Fruit fly (Drosophila melanogaster): Measurements from ENCODE around the gene BTBD9.

Gene BTBD9

DNA sequence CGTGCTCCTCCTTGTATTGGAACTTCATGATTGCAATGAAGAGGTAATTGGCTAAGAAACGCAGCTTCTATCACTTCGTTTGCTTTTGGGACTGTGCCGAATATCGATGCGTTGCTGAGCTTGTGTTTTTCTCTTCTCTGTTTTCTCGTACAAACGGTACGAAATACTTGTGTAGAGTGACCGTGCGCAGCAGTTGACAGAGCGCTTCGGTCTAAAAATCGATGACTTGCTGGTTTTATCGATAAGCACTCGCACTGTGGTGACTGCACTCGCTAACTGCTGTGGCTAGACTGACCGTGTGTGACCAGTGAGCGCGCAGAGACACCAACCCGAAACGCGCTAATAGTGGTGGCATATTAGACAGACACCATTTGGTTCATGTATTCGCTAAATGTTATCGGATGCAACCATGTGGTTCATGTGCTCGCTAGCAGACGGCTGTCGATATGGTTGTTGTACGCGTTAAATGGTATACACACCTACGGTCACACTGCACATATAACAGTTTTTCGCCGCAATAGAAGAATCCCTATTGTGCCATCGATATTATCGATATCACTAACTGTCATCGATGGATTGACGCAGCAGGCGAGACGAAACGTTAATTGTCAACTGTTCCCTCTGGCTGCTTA, at the start of gene BTBD9, which contains the start of gene Atg8a:
TSS of gene BTBD9 (plus strand) at position 495 of the 632 bp plus-strand sequence.
TSS of gene Atg8a (minus strand) at position 296 of the 632 bp plus-strand sequence.
- peak; percentile 77 to 88 for TF ChIP-seq CTCF (optimal IDR thresholded peaks at IDR 0.05)
- TF ChIP-seq CG8478 (optimal IDR thresholded peaks at IDR 0.05): no peak

DNA sequence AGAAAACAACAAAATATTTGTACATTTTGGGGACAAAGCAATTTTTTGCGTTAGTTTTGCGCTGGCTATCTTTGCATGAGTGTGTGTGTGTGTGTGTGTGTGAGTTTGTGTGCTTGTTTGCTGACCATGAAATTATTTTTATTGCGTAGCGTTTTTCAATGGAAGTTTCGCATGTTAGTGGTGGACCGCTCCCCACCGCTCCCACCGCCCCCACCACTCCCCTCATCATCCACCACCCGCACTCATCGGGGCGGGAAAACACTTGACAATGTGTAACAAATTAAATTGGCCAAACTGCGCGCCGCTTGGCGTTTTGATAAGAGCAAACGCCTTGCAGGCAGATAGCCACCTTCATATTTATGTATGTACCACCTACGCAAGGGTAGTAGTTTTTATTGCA, 49.1 kb upstream of the BTBD9 start:
- TF ChIP-seq CTCF (optimal IDR thresholded peaks at IDR 0.05) (no peak), CG8478 (optimal IDR thresholded peaks at IDR 0.05) (no peak)

DNA sequence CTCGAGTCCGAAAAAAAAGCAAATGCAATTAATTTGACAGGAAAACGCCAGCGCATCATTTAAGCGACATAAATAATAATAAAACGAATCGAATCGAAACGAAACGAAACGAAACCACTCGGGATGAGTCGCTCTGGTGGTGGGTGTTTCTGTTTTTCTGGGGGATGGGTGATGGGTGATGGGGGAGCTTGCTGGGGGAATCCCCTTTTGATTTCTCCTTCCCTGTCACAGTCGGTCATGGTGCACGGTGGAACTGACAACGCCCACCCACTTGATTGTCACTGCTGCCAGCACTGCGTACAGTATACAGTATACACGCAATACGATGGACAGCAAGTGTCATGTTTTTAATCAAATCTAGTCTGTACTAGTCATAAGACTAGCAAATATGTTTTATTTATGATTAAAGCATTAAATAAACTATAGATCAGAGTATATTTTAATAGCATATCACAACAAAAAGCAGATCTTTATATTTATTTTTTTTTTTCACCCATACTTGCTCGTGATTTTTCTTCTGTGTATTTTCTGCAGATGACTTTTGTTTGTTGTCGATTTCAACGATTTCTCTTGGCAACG, 46.3 kb upstream of the BTBD9 start:
- TF ChIP-seq CG8478 (optimal IDR thresholded peaks at IDR 0.05): no peak
- TF ChIP-seq CTCF (optimal IDR thresholded peaks at IDR 0.05): no peak

DNA sequence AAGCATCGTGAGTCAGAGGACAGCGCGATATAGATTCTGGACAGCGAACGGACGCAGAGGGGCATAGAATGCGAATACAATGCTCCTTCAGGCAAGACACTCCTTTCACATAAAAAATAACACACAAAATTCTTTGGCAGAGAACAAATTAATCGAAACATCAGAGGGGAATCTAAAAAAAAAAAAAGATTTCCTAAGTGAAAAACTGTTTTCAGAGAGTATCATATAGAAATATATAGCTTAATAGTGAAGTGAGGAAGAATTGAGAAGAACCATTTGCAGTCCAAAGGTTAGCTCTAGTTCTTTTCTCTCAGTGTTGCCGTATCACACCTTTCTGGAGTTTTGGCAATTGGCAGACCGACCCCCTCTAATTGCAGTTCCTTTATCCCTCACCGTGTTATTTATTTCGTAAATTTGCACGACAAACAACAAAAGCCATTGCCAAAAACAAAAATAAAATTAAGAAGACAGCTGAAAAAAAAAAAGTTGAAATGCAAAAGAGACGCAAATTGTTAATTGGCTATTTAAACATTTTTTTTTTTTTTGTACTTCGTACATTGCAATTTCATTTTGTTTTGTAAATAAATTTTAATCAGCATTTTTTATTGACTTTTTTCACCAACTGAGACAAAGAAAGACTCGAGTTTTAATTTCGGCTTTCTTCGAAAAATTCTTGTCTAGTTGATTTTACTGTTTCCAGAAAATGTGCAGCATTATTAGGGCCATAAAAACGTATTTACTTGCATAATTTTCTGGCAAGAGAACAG, 44.7 kb upstream of the BTBD9 start:
- TF ChIP-seq CTCF (optimal IDR thresholded peaks at IDR 0.05): no peak
- no peak for TF ChIP-seq CG8478 (optimal IDR thresholded peaks at IDR 0.05)

DNA sequence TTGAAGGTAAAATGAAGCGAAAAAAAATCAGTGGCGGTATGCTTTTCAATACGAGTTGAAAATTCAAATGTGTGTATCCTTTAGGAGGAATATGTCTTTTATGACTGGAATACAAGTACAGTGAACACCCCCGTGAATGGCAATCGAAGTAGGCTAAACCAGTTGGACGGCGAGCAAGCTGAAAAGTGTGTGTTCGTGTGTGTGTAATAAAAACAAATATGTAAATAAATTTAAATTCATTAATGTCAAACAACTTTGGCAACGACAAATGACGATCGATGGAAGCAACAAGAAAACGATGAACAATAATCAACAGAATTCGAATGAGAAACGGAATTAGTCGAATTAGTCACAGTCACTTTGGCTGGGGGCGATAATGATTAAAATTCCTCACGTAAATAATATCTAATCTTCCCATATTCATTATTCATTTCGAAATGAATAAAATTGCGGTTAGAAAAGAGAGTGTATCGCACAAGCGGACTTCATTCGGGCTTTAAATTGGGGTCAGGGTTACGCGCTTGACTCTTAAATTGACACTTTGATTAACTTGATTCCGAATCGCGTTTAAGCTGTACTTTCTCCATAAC, 42.1 kb upstream of the BTBD9 start:
- TF ChIP-seq CG8478 (optimal IDR thresholded peaks at IDR 0.05) (no peak), CTCF (optimal IDR thresholded peaks at IDR 0.05) (no peak)

DNA sequence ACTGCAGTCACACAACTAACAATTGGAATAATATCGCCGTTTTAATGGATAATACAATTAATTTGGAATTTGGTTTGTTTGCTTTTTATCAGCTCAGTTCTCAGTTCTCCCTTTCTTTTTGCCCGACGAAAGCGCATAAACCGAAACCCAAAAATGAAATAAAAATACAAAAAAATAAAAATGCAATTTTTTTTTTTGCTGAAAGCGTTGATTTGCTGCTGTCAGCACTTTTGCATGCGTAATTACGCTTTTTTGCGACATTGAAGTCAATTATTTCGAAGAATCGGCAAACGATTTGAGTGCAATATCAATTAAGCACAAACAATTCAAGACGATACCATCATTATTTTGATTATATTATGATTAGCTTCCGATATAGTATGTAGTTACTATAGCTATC, 41.0 kb upstream of the BTBD9 start:
- TF ChIP-seq CTCF (optimal IDR thresholded peaks at IDR 0.05): no peak
- TF ChIP-seq CG8478 (optimal IDR thresholded peaks at IDR 0.05): no peak

DNA sequence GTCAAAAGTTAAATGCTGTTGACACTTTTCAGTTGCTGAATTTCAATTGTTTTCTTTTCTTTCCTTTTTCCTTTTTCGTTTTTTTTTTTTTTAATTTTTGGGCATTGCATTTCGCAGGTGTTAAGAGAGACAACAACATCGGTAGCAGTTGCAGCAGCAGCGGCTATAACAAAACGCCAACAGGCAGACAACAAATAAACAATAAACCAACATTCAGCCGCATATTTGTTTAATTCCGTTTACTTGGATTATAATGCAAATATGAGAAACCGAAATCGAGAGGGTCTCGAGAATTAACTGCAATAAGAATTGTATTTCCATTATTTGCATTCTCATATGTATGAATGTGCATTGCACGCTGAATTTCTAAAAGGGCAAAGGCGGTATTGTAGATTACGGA, 40.3 kb upstream of the BTBD9 start:
- no peak for TF ChIP-seq CG8478 (optimal IDR thresholded peaks at IDR 0.05)
- TF ChIP-seq CTCF (optimal IDR thresholded peaks at IDR 0.05): no peak

DNA sequence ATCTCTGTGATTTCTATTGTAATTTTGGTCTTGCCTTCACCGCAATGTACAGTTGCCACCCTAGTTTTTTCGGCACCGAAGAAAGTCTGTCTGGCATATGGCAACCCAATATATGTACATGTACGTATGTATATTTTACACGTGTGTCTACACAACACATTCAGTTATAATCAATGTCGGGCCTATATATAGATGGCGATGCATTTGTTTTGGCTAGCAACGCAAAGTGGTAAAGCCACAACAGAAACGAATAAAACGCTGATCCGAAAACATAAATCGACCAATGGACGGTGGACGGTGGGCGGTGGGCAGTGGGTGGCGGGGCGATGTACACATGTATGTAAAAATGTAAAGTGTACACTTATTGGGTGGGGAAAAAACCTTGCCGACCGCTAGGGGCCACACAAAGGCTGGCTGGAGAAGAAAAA, 39.8 kb upstream of the BTBD9 start:
- TF ChIP-seq CG8478 (optimal IDR thresholded peaks at IDR 0.05): no peak
- peak; percentile 86 to 92 for TF ChIP-seq CTCF (optimal IDR thresholded peaks at IDR 0.05)

DNA sequence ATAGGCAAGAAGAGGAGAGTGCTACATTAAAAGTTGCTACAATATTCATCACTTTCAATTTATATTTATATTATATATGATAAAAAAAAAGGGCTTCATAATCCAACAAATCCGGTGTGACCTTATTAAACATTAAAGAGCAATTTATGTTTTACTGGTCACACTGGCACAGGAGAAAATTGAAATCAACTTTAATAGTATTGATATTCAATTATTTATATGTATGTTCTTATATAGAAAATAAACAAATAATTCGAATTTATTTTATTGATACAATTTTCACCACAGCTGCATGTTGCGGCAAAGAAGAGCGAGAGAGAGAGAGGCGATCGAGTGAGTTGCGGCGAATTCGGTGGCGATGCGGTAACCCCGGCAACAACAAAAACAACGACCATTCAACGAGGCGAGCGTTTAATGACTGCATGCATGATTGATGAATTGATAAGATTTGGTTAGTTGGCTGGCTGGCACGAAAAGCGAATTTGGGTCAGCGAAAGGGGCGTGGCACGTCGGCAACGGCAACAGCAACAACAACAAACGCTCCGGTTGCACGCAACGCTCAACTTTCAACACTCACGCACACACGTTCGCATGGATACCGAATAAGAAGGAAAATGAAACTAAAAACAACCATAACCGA, 39.0 kb upstream of the BTBD9 start:
- TF ChIP-seq CG8478 (optimal IDR thresholded peaks at IDR 0.05): no peak
- no peak for TF ChIP-seq CTCF (optimal IDR thresholded peaks at IDR 0.05)

DNA sequence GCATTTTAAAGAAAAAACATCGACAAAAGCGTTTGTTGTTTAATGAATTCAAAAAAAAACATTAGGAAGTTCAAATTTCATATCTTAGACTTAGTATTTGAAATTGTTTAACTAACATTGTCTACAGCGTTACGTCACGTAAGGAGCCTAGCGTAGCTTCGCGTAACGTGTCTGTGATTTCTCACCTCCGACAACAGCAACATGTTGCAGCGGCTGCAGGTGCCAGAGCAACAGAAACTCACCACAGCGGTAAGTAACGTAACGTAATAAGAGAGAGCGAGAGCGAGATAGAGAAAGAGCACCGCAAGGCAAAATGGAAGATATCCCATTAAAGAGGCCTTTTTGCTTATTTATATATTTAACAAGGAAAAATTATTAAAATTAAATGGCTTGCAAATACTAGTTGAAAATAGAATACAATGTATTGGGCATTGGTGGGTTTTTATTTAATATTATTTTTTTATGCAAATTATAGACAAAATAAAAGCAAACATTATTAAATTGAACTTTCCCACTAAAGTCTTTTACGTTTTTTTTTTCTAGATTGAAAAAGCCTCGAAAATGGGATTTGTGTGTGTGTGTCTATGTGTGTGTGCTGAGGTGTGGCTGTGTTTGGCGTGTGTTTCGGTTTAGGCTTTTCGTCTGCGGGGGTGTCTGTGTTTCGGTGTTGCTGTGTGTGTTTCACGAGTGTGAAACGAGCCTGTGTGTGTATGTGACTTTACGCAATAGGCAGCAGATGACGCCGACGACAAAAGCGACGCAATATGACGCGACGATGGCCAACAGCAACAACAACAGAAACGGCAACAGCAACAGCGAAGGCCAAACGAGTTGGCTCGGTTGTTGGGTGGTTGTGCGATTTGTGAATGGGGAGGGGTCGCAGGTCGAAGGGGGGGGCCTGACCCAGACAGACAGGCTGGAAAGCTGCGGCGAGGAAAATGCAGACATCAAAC, 38.1 kb upstream of the BTBD9 start:
- TF ChIP-seq CTCF (optimal IDR thresholded peaks at IDR 0.05) (no peak), CG8478 (optimal IDR thresholded peaks at IDR 0.05) (no peak)

DNA sequence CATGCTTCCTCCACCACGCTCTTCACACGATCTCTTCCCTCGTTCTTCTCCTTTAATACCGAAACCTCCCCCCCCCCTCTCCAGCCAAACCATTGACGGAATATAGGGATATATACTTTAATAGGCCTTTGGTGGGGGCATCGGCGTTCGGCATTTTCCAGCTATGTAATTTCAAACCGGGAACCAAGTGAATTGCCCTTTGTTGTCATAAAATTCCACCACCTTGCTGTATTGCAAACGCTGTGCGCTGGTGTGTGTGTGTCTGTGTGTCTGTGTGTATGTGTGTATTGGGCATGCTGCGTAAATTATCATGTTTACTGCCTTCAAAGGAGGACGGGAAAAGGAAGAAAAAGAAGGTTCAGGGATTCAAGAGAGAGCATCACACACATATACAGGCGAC, 37.0 kb upstream of the BTBD9 start:
- TF ChIP-seq CG8478 (optimal IDR thresholded peaks at IDR 0.05): no peak
- no peak for TF ChIP-seq CTCF (optimal IDR thresholded peaks at IDR 0.05)

DNA sequence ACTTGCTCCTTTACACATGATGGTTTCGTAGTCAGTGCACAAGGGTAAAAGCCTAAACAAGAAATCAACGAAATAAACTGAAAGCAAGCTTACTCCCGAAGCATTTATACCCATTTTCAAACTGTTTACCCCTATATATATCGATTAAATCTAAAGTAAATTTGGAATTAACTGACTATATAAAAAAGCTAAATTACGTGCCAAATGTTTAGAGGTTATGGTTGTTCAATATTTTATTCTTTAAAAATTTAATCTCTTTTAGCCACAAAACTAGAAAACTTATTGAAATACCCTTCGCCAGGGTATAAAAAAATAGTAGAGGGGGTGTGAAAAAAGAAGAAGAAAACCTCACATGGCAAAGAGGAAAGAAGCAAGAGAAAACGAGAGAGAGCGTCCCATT, 36.5 kb upstream of the BTBD9 start:
- TF ChIP-seq CTCF (optimal IDR thresholded peaks at IDR 0.05): no peak
- no peak for TF ChIP-seq CG8478 (optimal IDR thresholded peaks at IDR 0.05)

DNA sequence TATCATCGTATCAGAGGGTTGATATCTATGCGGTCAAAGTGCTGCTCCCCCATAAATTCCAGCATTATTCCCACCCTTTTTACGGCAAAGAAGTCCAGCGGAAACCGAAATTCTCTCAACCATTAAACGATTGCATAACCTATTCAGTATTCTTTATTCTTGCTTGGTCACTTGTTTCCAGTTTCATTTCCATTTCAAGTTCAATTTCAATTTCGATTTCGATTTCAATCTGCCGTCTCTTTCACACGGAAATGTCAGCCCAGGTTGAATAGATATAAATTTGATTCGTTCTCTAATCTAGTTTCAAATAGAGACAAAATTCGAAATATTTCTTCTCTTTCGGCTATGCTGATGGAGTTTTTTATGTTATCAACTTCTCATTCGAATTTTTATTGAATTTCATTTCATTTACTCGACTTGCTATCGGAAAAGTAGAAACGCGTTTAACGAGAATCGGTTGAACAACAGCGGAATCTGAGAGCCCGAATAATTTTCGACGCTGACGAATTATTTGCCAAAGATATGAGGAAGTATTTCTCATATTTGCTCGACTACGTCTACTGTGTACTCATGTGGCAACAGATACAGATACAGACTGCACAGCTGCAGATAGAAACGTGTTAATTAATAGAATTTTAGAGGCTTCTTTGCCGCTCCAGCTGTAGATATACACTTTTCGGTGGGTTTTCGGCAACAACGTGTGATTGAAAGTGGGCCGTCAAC, 35.4 kb upstream of the BTBD9 start:
- TF ChIP-seq CG8478 (optimal IDR thresholded peaks at IDR 0.05) (no peak), CTCF (optimal IDR thresholded peaks at IDR 0.05) (no peak)
